Worm (Caenorhabditis elegans): ENCODE data around the gene ugt-47.

ce11 chrV:10091152-10091551 lies 7.2 kb downstream of the ugt-47 start, which contains the start of gene R04B5.11:
- TF ChIP-seq flt-1 (GFP tag; IDR thresholded peaks at IDR 0.05) (no peak), pes-1 (GFP tag; IDR thresholded peaks at IDR 0.05) (no peak), ceh-13 (GFP tag; optimal IDR thresholded peaks at IDR 0.05) (no peak), sea-1 (GFP tag; conservative IDR thresholded peaks at IDR 0.05) (no peak), ama-1 (optimal IDR thresholded peaks at IDR 0.05) (no peak), aly-1 (tag; optimal IDR thresholded peaks at IDR 0.05) (no peak), hmbx-1 (tag; optimal IDR thresholded peaks at IDR 0.05) (no peak), F13C5.2 (tag; optimal IDR thresholded peaks at IDR 0.05) (no peak), tbx-11 (GFP tag; IDR thresholded peaks at IDR 0.05) (no peak), tra-4 (tag; optimal IDR thresholded peaks at IDR 0.05) (no peak), ets-7 (tag; optimal IDR thresholded peaks at IDR 0.05) (no peak), B0310.2 (tag; optimal IDR thresholded peaks at IDR 0.05) (no peak)

Data from whole organism, early embryonic.